Worm (Caenorhabditis elegans): Measurements from ENCODE around the gene lgc-42.
A peak's percentile ranks its signal among the peaks of the same experiment; 100 is the strongest.

Gene lgc-42

ce11 chrIII:2001210-2001609 is 3.5 kb downstream of the lgc-42 start:
- no peak for TF ChIP-seq ceh-14 (tag; optimal IDR thresholded peaks at IDR 0.05)
- TF ChIP-seq ceh-48 (tag; optimal IDR thresholded peaks at IDR 0.05): peak; percentile 21

- TF ChIP-seq unc-55 (GFP tag; optimal IDR thresholded peaks at IDR 0.05) (no peak), ceh-9 (tag; optimal IDR thresholded peaks at IDR 0.05) (no peak), mec-3 (tag; optimal IDR thresholded peaks at IDR 0.05; ENCODE audit: borderline replicate concordance) (no peak), odd-2 (tag; optimal IDR thresholded peaks at IDR 0.05) (no peak), rnt-1 (tag; optimal IDR thresholded peaks at IDR 0.05) (no peak), npax-4 (tag; optimal IDR thresholded peaks at IDR 0.05) (no peak), elt-4 (tag; optimal IDR thresholded peaks at IDR 0.05) (no peak)
These were observed 8.1 kb downstream of the lgc-42 start, which contains the start of gene Y39A3B.1 for ce11 chrIII:2005729-2006128. Y39A3B.1 (plus strand) TSS chrIII:2006029.

ce11 chrIII:2006937-2007336 is 9.3 kb downstream of the lgc-42 start:
- TF ChIP-seq ceh-48 (tag; optimal IDR thresholded peaks at IDR 0.05) (peak; percentile 15), ceh-18 (tag; optimal IDR thresholded peaks at IDR 0.05) (no peak)

- TF ChIP-seq K02D7.2 (tag; optimal IDR thresholded peaks at IDR 0.05) (no peak), ceh-34 (tag; optimal IDR thresholded peaks at IDR 0.05) (no peak), pag-3 (tag; optimal IDR thresholded peaks at IDR 0.05; ENCODE audit: borderline replicate concordance) (no peak), pqm-1 (tag; optimal IDR thresholded peaks at IDR 0.05) (no peak), che-1 (tag; optimal IDR thresholded peaks at IDR 0.05) (no peak), rnt-1 (tag; optimal IDR thresholded peaks at IDR 0.05) (no peak), pax-1 (tag; optimal IDR thresholded peaks at IDR 0.05) (no peak), lim-6 (tag; optimal IDR thresholded peaks at IDR 0.05) (no peak), fkh-10 (GFP tag; optimal IDR thresholded peaks at IDR 0.05) (no peak), unc-42 (tag; optimal IDR thresholded peaks at IDR 0.05) (no peak), hlh-6 (tag; optimal IDR thresholded peaks at IDR 0.05) (no peak), pha-4 (tag; optimal IDR thresholded peaks at IDR 0.05) (no peak), hlh-30 (tag; optimal IDR thresholded peaks at IDR 0.05; ENCODE audit: insufficient read depth) (no peak), npax-4 (tag; optimal IDR thresholded peaks at IDR 0.05) (no peak), lin-11 (tag; optimal IDR thresholded peaks at IDR 0.05) (no peak)
These were observed 10.7 kb downstream of the lgc-42 start for ce11 chrIII:2008334-2008733.

- TF ChIP-seq unc-3 (GFP tag; conservative IDR thresholded peaks at IDR 0.05) (no peak), unc-3 (tag; optimal IDR thresholded peaks at IDR 0.05) (no peak), ceh-30 (tag; optimal IDR thresholded peaks at IDR 0.05) (no peak), zip-5 (tag; optimal IDR thresholded peaks at IDR 0.05) (no peak), hlh-30 (tag; optimal IDR thresholded peaks at IDR 0.05; ENCODE audit: insufficient read depth) (no peak), ceh-18 (tag; optimal IDR thresholded peaks at IDR 0.05) (no peak), hlh-6 (tag; optimal IDR thresholded peaks at IDR 0.05) (no peak), Y22D7AL.16 (tag; optimal IDR thresholded peaks at IDR 0.05) (no peak), ahr-1 (tag; optimal IDR thresholded peaks at IDR 0.05) (no peak), dve-1 (tag; optimal IDR thresholded peaks at IDR 0.05) (no peak), ceh-45 (GFP tag; IDR thresholded peaks at IDR 0.05) (no peak), pros-1 (tag; optimal IDR thresholded peaks at IDR 0.05) (no peak), tbx-7 (tag; optimal IDR thresholded peaks at IDR 0.05) (no peak), ceh-19 (GFP tag; optimal IDR thresholded peaks at IDR 0.05) (no peak), pag-3 (tag; optimal IDR thresholded peaks at IDR 0.05; ENCODE audit: borderline replicate concordance) (no peak), fkh-10 (GFP tag; optimal IDR thresholded peaks at IDR 0.05) (no peak), sox-4 (tag; optimal IDR thresholded peaks at IDR 0.05) (no peak), pat-9 (tag; optimal IDR thresholded peaks at IDR 0.05) (no peak), gmeb-2 (tag; optimal IDR thresholded peaks at IDR 0.05) (no peak), nhr-232 (tag; optimal IDR thresholded peaks at IDR 0.05) (no peak)
These were observed 11.2 kb downstream of the lgc-42 start for ce11 chrIII:2008894-2009293.

Measured in whole organism, late embryonic.